Worm (Caenorhabditis elegans) whole organism, mixed stage, embryonic: ENCODE results near the gene msrp-3.

Experiments used
- M03D4.4 ChIP-seq: sonication (generic microtip); optimal IDR thresholded peaks from 2 replicates; lab custom pipeline; 2017; ENCODE audit warnings: mild to moderate bottlenecking, missing genetic modification characterization, missing compliant biosample characterization
- bed-3 ChIP-seq: fragments of 200-800 bp; sonication (Bioruptor generic); optimal IDR thresholded peaks from 3 replicates; lab custom pipeline; 2018; ENCODE audit warnings: mild to moderate bottlenecking, missing genetic modification characterization, moderate library complexity, missing compliant biosample characterization
- blmp-1 ChIP-seq: fragments of 150-350 bp; optimal IDR thresholded peaks from 2 replicates; lab custom pipeline; 2014; ENCODE audit warnings: missing biosample characterization, missing genetic modification characterization
- ceh-39 ChIP-seq: fragments of 150-350 bp; optimal IDR thresholded peaks from 2 replicates; lab custom pipeline; 2014; ENCODE audit warnings: missing biosample characterization, missing genetic modification characterization
- ceh-83 ChIP-seq: fragments of 200-800 bp; sonication (Bioruptor generic); optimal IDR thresholded peaks from 2 replicates; lab custom pipeline; 2018; ENCODE audit warnings: mild to moderate bottlenecking, missing genetic modification characterization, missing compliant biosample characterization
- ces-1 ChIP-seq: fragments of 150-350 bp; optimal IDR thresholded peaks from 2 replicates; lab custom pipeline; 2014; ENCODE audit warnings: missing biosample characterization, missing genetic modification reagents, missing genetic modification characterization
- cnd-1 ChIP-seq: fragments of 200-800 bp; sonication (Bioruptor generic); optimal IDR thresholded peaks from 2 replicates; lab custom pipeline; 2018; ENCODE audit warnings: mild to moderate bottlenecking, missing genetic modification characterization, missing compliant biosample characterization
- drap-1 ChIP-seq: fragments of 200-800 bp; sonication (Bioruptor generic); optimal IDR thresholded peaks from 3 replicates; lab custom pipeline; 2018; ENCODE audit warnings: mild to moderate bottlenecking, missing genetic modification characterization, missing compliant biosample characterization
- elt-1 ChIP-seq: sonication (generic microtip); optimal IDR thresholded peaks from 2 replicates; lab custom pipeline; 2017; ENCODE audit warnings: missing genetic modification characterization, mild to moderate bottlenecking, missing compliant biosample characterization, antibody characterized with exemption, moderate library complexity, borderline replicate concordance; ENCODE audit not compliant: insufficient read depth
- elt-3 ChIP-seq: fragments of 150-350 bp; optimal IDR thresholded peaks from 2 replicates; lab custom pipeline; 2014; ENCODE audit warnings: missing biosample characterization, missing genetic modification characterization
- flh-1 ChIP-seq: fragments of 200-800 bp; sonication (Bioruptor generic); optimal IDR thresholded peaks from 2 replicates; lab custom pipeline; 2018; ENCODE audit warnings: mild to moderate bottlenecking, missing genetic modification characterization, moderate library complexity, missing compliant biosample characterization
- ham-2 ChIP-seq: fragments of 200-800 bp; sonication (Bioruptor generic); optimal IDR thresholded peaks from 2 replicates; lab custom pipeline; 2018; ENCODE audit warnings: mild to moderate bottlenecking, missing genetic modification characterization, missing compliant biosample characterization
- hlh-1 ChIP-seq: fragments of 150-350 bp; optimal IDR thresholded peaks from 2 replicates; lab custom pipeline; 2014; ENCODE audit warnings: missing biosample characterization, missing genetic modification reagents, missing genetic modification characterization
- lin-13 ChIP-seq: fragments of 150-350 bp; optimal IDR thresholded peaks from 2 replicates; lab custom pipeline; 2014; ENCODE audit warnings: missing biosample characterization, missing genetic modification characterization
- mab-5 ChIP-seq: fragments of 150-350 bp; optimal IDR thresholded peaks from 2 replicates; lab custom pipeline; 2014; ENCODE audit warnings: missing biosample characterization, missing genetic modification characterization
- mep-1 ChIP-seq: fragments of 150-350 bp; optimal IDR thresholded peaks from 2 replicates; lab custom pipeline; 2017; ENCODE audit warnings: missing biosample characterization, missing genetic modification reagents, missing genetic modification characterization, inconsistent platforms
- mls-2 ChIP-seq: sonication (generic microtip); optimal IDR thresholded peaks from 2 replicates; lab custom pipeline; 2016; ENCODE audit warnings: mild to moderate bottlenecking, missing genetic modification characterization, moderate library complexity, missing compliant biosample characterization
- nhr-12 ChIP-seq: fragments of 150-350 bp; optimal IDR thresholded peaks from 2 replicates; lab custom pipeline; 2014; ENCODE audit warnings: missing biosample characterization, missing genetic modification characterization
- nhr-2 ChIP-seq: fragments of 150-350 bp; optimal IDR thresholded peaks from 2 replicates; lab custom pipeline; 2014; ENCODE audit warnings: missing biosample characterization, missing genetic modification characterization
- nhr-237 ChIP-seq: fragments of 150-350 bp; optimal IDR thresholded peaks from 2 replicates; lab custom pipeline; 2014; ENCODE audit warnings: missing biosample characterization, missing genetic modification characterization
- nhr-28 ChIP-seq: fragments of 150-350 bp; optimal IDR thresholded peaks from 2 replicates; lab custom pipeline; 2014; ENCODE audit warnings: missing biosample characterization, missing genetic modification characterization
- nhr-76 ChIP-seq: sonication (generic microtip); optimal IDR thresholded peaks from 2 replicates; lab custom pipeline; 2017; ENCODE audit warnings: missing biosample characterization, missing genetic modification characterization
- pha-4 ChIP-seq: fragments of 150-350 bp; optimal IDR thresholded peaks from 2 replicates; lab custom pipeline; 2018; ENCODE audit warnings: missing biosample characterization, missing genetic modification reagents, missing genetic modification characterization
- sem-2 ChIP-seq: fragments of 200-800 bp; sonication (Bioruptor generic); optimal IDR thresholded peaks from 2 replicates; lab custom pipeline; 2018; ENCODE audit warnings: mild to moderate bottlenecking, missing genetic modification characterization, missing compliant biosample characterization
- snpc-4 ChIP-seq: fragments of 150-350 bp; optimal IDR thresholded peaks from 2 replicates; lab custom pipeline; 2014; ENCODE audit warnings: missing biosample characterization, missing genetic modification characterization
- sptf-1 ChIP-seq: sonication (generic microtip); optimal IDR thresholded peaks from 2 replicates; lab custom pipeline; 2017; ENCODE audit warnings: mild to moderate bottlenecking, missing genetic modification characterization, moderate library complexity, missing compliant biosample characterization
- tbx-8 ChIP-seq: fragments of 200-800 bp; sonication (Bioruptor generic); optimal IDR thresholded peaks from 2 replicates; lab custom pipeline; 2018; ENCODE audit warnings: mild to moderate bottlenecking, missing genetic modification characterization, moderate library complexity, missing compliant biosample characterization
- unc-120 ChIP-seq: sonication (generic microtip); optimal IDR thresholded peaks from 2 replicates; lab custom pipeline; 2017; ENCODE audit warnings: missing genetic modification characterization, missing compliant biosample characterization; ENCODE audit not compliant: poor library complexity, severe bottlenecking
- unc-39 ChIP-seq: fragments of 150-350 bp; optimal IDR thresholded peaks from 2 replicates; lab custom pipeline; 2014; ENCODE audit warnings: missing biosample characterization, missing genetic modification characterization
- unc-62 ChIP-seq: fragments of 150-350 bp; optimal IDR thresholded peaks from 2 replicates; lab custom pipeline; 2014; ENCODE audit warnings: missing biosample characterization, missing genetic modification reagents, missing genetic modification characterization
- zip-8 ChIP-seq: fragments of 150-350 bp; optimal IDR thresholded peaks from 2 replicates; lab custom pipeline; 2014; ENCODE audit warnings: missing biosample characterization, missing genetic modification characterization
- ztf-11 ChIP-seq: fragments of 150-350 bp; optimal IDR thresholded peaks from 2 replicates; lab custom pipeline; 2014; ENCODE audit warnings: missing biosample characterization, missing genetic modification characterization

Gene msrp-3

DNA sequence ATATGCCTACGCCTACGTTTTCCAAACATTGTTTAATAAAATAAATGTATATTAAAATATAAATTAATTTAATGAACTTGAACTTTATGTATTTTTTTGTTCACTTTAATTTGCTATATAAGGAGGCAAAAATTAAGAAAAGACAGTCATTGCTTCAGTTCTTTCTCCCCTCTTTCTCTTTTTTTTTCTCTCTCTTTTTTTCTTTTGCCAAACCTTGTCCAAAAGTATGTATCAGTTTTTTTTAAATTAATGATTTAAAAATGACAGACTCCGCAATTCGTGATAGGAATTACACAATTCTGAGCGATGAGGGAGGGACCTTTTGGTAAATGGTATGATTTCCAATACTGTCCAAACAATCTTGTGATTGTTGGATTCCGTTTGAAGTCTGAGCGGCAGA is 11.6 kb downstream of the msrp-3 start, which contains the start of gene F46F5.13:
Gene F46F5.13, plus strand, starts transcription at position 301 of the 400 bp plus-strand sequence.
- TF ChIP-seq ham-2: no peak
- no peak for TF ChIP-seq flh-1 (GFP tag; lab: Kevin White, UChicago)

- TF ChIP-seq nhr-76 (tag; lab: Kevin White, UChicago) (no peak), bed-3 (GFP tag; lab: Kevin White, UChicago) (no peak), nhr-237 (tag; lab: Kevin White, UChicago) (no peak), unc-120 (tag; lab: Kevin White, UChicago) (no peak), unc-39 (no peak), nhr-12 (no peak), elt-1 (tag; lab: Kevin White, UChicago) (no peak), sptf-1 (tag; lab: Kevin White, UChicago) (no peak), mep-1 (no peak), elt-3 (tag; lab: Kevin White, UChicago) (no peak), M03D4.4 (tag; lab: Kevin White, UChicago) (no peak), mls-2 (tag; lab: Kevin White, UChicago) (no peak), cnd-1 (tag; lab: Kevin White, UChicago) (no peak)
These were observed 14.9 kb downstream of the msrp-3 start, which contains the start of gene F46F5.14 for ce11 chrII:799700-800099. F46F5.14 (plus strand) TSS chrII:800000.

ce11 chrII:797445-797844 is 17.2 kb downstream of the msrp-3 start:
- no peak for TF ChIP-seq ceh-83 (GFP tag; lab: Kevin White, UChicago)
- no peak for TF ChIP-seq unc-39
- no peak for TF ChIP-seq lin-13 (tag; lab: Kevin White, UChicago)
- TF ChIP-seq elt-1 (tag; lab: Kevin White, UChicago): no peak
- TF ChIP-seq pha-4 (tag; lab: Kevin White, UChicago): no peak
- TF ChIP-seq drap-1 (GFP tag; lab: Kevin White, UChicago): no peak
- no peak for TF ChIP-seq cnd-1 (tag; lab: Kevin White, UChicago)
- TF ChIP-seq flh-1 (GFP tag; lab: Kevin White, UChicago): no peak
- TF ChIP-seq nhr-2: no peak

DNA sequence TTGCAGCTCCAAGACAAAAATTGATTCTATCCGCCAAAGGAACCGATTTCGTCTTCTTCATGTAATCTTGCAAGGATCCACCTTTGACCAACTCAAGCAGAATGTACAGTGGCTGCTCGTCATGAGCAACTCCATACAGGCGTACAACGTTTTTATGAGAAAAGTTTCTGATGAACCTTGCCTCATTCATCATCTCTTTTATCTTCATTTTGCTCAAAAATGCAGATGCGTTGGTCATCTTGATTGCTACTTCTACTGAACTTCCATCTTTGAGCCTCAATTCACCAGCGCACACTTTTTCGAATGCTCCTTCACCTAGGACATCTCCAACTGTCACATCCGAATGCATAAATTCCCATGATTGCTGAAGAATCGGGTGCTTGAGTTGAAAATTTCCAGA is 17.7 kb downstream of the msrp-3 start:
- TF ChIP-seq unc-39: no peak
- TF ChIP-seq ztf-11 (tag; lab: Kevin White, UChicago): no peak
- TF ChIP-seq blmp-1 (tag; lab: Kevin White, UChicago): no peak
- TF ChIP-seq zip-8: no peak
- no peak for TF ChIP-seq ham-2
- no peak for TF ChIP-seq tbx-8 (GFP tag; lab: Kevin White, UChicago)
- no peak for TF ChIP-seq lin-13 (tag; lab: Kevin White, UChicago)
- no peak for TF ChIP-seq nhr-2
- no peak for TF ChIP-seq M03D4.4 (tag; lab: Kevin White, UChicago)
- TF ChIP-seq nhr-237 (tag; lab: Kevin White, UChicago): no peak
- TF ChIP-seq mab-5 (tag; lab: Kevin White, UChicago): no peak
- no peak for TF ChIP-seq drap-1 (GFP tag; lab: Kevin White, UChicago)
- no peak for TF ChIP-seq ceh-39 (tag; lab: Kevin White, UChicago)
- TF ChIP-seq hlh-1 (tag; lab: Kevin White, UChicago): no peak
- TF ChIP-seq nhr-28 (tag; lab: Kevin White, UChicago): no peak
- no peak for TF ChIP-seq elt-3 (tag; lab: Kevin White, UChicago)
- TF ChIP-seq cnd-1 (tag; lab: Kevin White, UChicago): no peak
- TF ChIP-seq sptf-1 (tag; lab: Kevin White, UChicago): no peak
- no peak for TF ChIP-seq sem-2

DNA sequence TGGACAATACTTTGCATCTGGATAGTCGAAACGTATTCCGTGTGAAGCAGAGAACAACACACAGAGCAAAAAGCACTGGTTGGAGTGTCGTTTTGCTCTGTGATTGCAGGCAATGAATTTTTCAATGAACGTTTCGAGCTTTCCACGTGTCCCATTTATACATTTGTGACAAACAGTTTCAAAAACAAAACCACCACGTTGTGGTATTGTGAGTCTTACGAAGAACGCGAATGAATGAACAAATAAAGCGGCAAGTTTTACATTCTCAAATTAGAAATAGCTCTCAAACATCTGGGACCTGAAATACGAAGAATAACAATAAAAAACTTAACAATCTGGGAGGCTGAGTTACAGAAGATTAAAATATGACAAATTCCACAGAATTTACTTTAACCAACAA is 22.8 kb downstream of the msrp-3 start, which contains the start of gene F46F5.1:
Gene F46F5.1, minus strand, starts transcription at position 101 of the 400 bp plus-strand sequence.
- no peak for TF ChIP-seq mab-5 (tag; lab: Kevin White, UChicago)
- TF ChIP-seq bed-3 (GFP tag; lab: Kevin White, UChicago): no peak

DNA sequence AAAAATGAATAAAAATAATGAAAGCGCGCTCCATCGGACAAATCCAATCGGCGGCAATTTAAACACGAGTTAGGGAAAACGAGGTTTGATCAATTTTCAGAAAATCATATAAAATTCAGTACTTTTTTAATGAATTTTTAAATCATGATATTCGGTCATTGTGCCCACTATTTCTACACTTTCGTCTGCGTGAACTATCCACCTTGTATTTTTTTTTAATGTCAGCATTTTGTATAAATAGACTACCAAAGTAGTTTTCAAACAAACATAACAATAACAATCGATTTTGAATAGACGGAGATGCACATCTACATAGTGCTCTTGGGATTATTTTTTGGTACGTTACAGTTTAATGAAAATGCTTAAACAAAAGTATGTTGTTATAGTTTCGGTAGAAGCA is 26.5 kb downstream of the msrp-3 start, which contains the start of gene F46F5.15:
Gene F46F5.15, plus strand, starts transcription at position 301 of the 400 bp plus-strand sequence.
- TF ChIP-seq cnd-1 (tag; lab: Kevin White, UChicago) (no peak), ham-2 (no peak), ces-1 (no peak), bed-3 (GFP tag; lab: Kevin White, UChicago) (no peak), M03D4.4 (tag; lab: Kevin White, UChicago) (no peak), flh-1 (GFP tag; lab: Kevin White, UChicago) (no peak), sptf-1 (tag; lab: Kevin White, UChicago) (no peak), blmp-1 (tag; lab: Kevin White, UChicago) (no peak), snpc-4 (tag; lab: Kevin White, UChicago) (no peak), unc-62 (GFP tag; lab: Kevin White, UChicago) (no peak), elt-1 (tag; lab: Kevin White, UChicago) (no peak), ceh-83 (GFP tag; lab: Kevin White, UChicago) (no peak), ztf-11 (tag; lab: Kevin White, UChicago) (no peak)
